Worm (Caenorhabditis elegans) whole organism, L1 larva: Measurements from ENCODE around the gene Y8A9A.2.

Source experiments
- F16B12.6 ChIP-seq: fragments of 150-350 bp; optimal IDR thresholded peaks from 2 replicates; lab custom pipeline; 2014; ENCODE audit warnings: missing biosample characterization, missing genetic modification characterization
- aly-2 ChIP-seq: fragments of 150-350 bp; optimal IDR thresholded peaks from 2 replicates; lab custom pipeline; 2014; ENCODE audit warnings: missing biosample characterization, missing genetic modification characterization
- ceh-90 ChIP-seq: sonication (generic microtip); optimal IDR thresholded peaks from 2 replicates; lab custom pipeline; 2016; ENCODE audit warnings: missing genetic modification characterization, missing compliant biosample characterization
- dpl-1 ChIP-seq, 3 experiments: fragments of 150-350 bp in 2 of 3; sonication (generic microtip) in 1 of 3; optimal IDR thresholded peaks; 2 replicates each; lab custom pipeline; 2014 to 2017; ENCODE audit warnings: missing biosample characterization in 3 of 3, missing genetic modification characterization in 3 of 3, missing genetic modification reagents in 3 of 3
- dsc-1 ChIP-seq: sonication (generic microtip); optimal IDR thresholded peaks from 2 replicates; lab custom pipeline; 2016; ENCODE audit warnings: mild to moderate bottlenecking, missing genetic modification characterization, missing compliant biosample characterization
- efl-1 ChIP-seq, 4 experiments: fragments of 150-350 bp; optimal IDR thresholded peaks in 3 of 4; peaks in 1 of 4; 1 replicate in 1 of 4; 2 replicates in 3 of 4; lab custom pipeline; 2014; ENCODE audit warnings: missing biosample characterization in 2 of 4, missing genetic modification characterization in 2 of 4, missing genetic modification reagents in 2 of 4
- egl-13 ChIP-seq: sonication (generic microtip); optimal IDR thresholded peaks from 2 replicates; lab custom pipeline; 2016; ENCODE audit warnings: missing genotype, missing genetic modification reagents, missing genetic modification characterization, missing compliant biosample characterization
- egl-27 ChIP-seq, 2 experiments: fragments of 150-350 bp in 1 of 2; sonication (generic microtip); optimal IDR thresholded peaks; 3 replicates each; lab custom pipeline; 2017 to 2018; ENCODE audit warnings: missing biosample characterization in 2 of 2, missing genetic modification characterization in 2 of 2, missing genetic modification reagents in 2 of 2
- fkh-8 ChIP-seq: sonication (generic microtip); optimal IDR thresholded peaks from 2 replicates; lab custom pipeline; 2016; ENCODE audit warnings: mild to moderate bottlenecking, missing genetic modification characterization, missing compliant biosample characterization
- fos-1 ChIP-seq: fragments of 150-350 bp; optimal IDR thresholded peaks from 2 replicates; lab custom pipeline; 2014; ENCODE audit warnings: missing biosample characterization, missing genetic modification characterization
- grh-1 ChIP-seq: fragments of 200-800 bp; sonication (Bioruptor generic); IDR thresholded peaks from 2 replicates; pipeline ENCODE4 v1.3.6; 2022; ENCODE audit warnings: missing genetic modification reagents, missing genetic modification characterization, missing compliant biosample characterization
- irx-1 ChIP-seq: sonication (generic microtip); optimal IDR thresholded peaks from 2 replicates; lab custom pipeline; 2016; ENCODE audit warnings: missing genetic modification characterization, missing compliant biosample characterization
- isw-1 ChIP-seq: fragments of 200-800 bp; sonication (Bioruptor generic); IDR thresholded peaks from 2 replicates; pipeline ENCODE4 v1.3.6; 2022; ENCODE audit warnings: missing genetic modification characterization, missing compliant biosample characterization
- jun-1 ChIP-seq: fragments of 150-350 bp; optimal IDR thresholded peaks from 2 replicates; lab custom pipeline; 2014; ENCODE audit warnings: missing biosample characterization, missing genetic modification reagents, missing genetic modification characterization
- lin-14 ChIP-seq: fragments of 200-800 bp; sonication (Bioruptor generic); optimal IDR thresholded peaks from 2 replicates; lab custom pipeline; 2018; ENCODE audit warnings: mild to moderate bottlenecking, missing genetic modification characterization, moderate library complexity, missing compliant biosample characterization
- lin-35 ChIP-seq, 2 experiments: fragments of 150-350 bp; optimal IDR thresholded peaks; 2 replicates each; lab custom pipeline; 2014; ENCODE audit warnings: missing biosample characterization in 2 of 2, missing genetic modification characterization in 2 of 2, missing genetic modification reagents in 2 of 2
- lir-3 ChIP-seq: sonication (generic microtip); optimal IDR thresholded peaks from 2 replicates; lab custom pipeline; 2016; ENCODE audit warnings: mild to moderate bottlenecking, missing genetic modification characterization, moderate library complexity, missing compliant biosample characterization; ENCODE audit not compliant: poor library complexity
- lsy-2 ChIP-seq, 2 experiments: fragments of 150-350 bp; optimal IDR thresholded peaks; 2 replicates each; lab custom pipeline; 2014; ENCODE audit warnings: missing biosample characterization in 2 of 2, missing genetic modification characterization in 2 of 2
- mep-1 ChIP-seq: fragments of 150-350 bp; optimal IDR thresholded peaks from 2 replicates; lab custom pipeline; 2014; ENCODE audit warnings: missing biosample characterization, missing genetic modification characterization
- nhr-19 ChIP-seq: fragments of 200-800 bp; sonication (Bioruptor generic); conservative IDR thresholded peaks from 2 replicates; pipeline ENCODE4 v1.3.6; 2022; ENCODE audit warnings: missing genetic modification characterization, missing compliant biosample characterization
- nhr-20 ChIP-seq: sonication (generic microtip); optimal IDR thresholded peaks from 2 replicates; lab custom pipeline; 2016; ENCODE audit warnings: mild to moderate bottlenecking, missing genetic modification characterization, missing compliant biosample characterization
- nhr-47 ChIP-seq: sonication (generic microtip); optimal IDR thresholded peaks from 2 replicates; lab custom pipeline; 2016; ENCODE audit warnings: mild to moderate bottlenecking, missing genetic modification characterization, moderate library complexity, missing compliant biosample characterization
- nhr-71 ChIP-seq: sonication (generic microtip); optimal IDR thresholded peaks from 2 replicates; lab custom pipeline; 2016; ENCODE audit warnings: mild to moderate bottlenecking, missing genetic modification characterization, moderate library complexity, missing compliant biosample characterization
- nhr-85 ChIP-seq: sonication (generic microtip); peaks from one replicate; lab custom pipeline; 2016; ENCODE audit warnings: missing genetic modification characterization, inconsistent platforms, missing compliant biosample characterization
- pqm-1 ChIP-seq: sonication (generic microtip); optimal IDR thresholded peaks from 3 replicates; lab custom pipeline; 2017; ENCODE audit warnings: missing biosample characterization, missing genetic modification characterization
- rnt-1 ChIP-seq: sonication (generic microtip); optimal IDR thresholded peaks from 2 replicates; lab custom pipeline; 2016; ENCODE audit warnings: mild to moderate bottlenecking, missing genetic modification characterization, moderate library complexity, missing compliant biosample characterization
- skn-1 ChIP-seq: fragments of 150-350 bp; optimal IDR thresholded peaks from 2 replicates; lab custom pipeline; 2014; ENCODE audit warnings: missing biosample characterization, missing genetic modification characterization
- snu-23 ChIP-seq: sonication (generic microtip); optimal IDR thresholded peaks from 2 replicates; lab custom pipeline; 2016; ENCODE audit warnings: missing genetic modification characterization, missing compliant biosample characterization
- sox-4 ChIP-seq: sonication (generic microtip); optimal IDR thresholded peaks from 2 replicates; lab custom pipeline; 2016; ENCODE audit warnings: missing genetic modification characterization, missing compliant biosample characterization
- swsn-7 ChIP-seq: sonication (generic microtip); optimal IDR thresholded peaks from 2 replicates; lab custom pipeline; 2016; ENCODE audit warnings: missing genetic modification characterization, missing compliant biosample characterization
- tbx-2 ChIP-seq: sonication (generic microtip); optimal IDR thresholded peaks from 2 replicates; lab custom pipeline; 2016; ENCODE audit warnings: missing genetic modification characterization, missing compliant biosample characterization
- unc-86 ChIP-seq: sonication (generic microtip); optimal IDR thresholded peaks from 2 replicates; lab custom pipeline; 2016; ENCODE audit warnings: missing genetic modification characterization, missing compliant biosample characterization
- xbp-1 ChIP-seq: sonication (generic microtip); optimal IDR thresholded peaks from 2 replicates; lab custom pipeline; 2016; ENCODE audit warnings: missing genetic modification characterization, missing compliant biosample characterization
- zip-4 ChIP-seq: fragments of 200-800 bp; sonication (Bioruptor generic); optimal IDR thresholded peaks from 2 replicates; lab custom pipeline; 2018; ENCODE audit warnings: mild to moderate bottlenecking, missing genetic modification characterization, moderate library complexity, missing compliant biosample characterization

The Y8A9A.2 gene

ce11 chrII:3816251-3816849, 20.9 kb downstream of the Y8A9A.2 start, which contains the start of gene fbxa-24:
Gene fbxa-24, plus strand, starts transcription at chrII:3816526.
- TF ChIP-seq nhr-85 (tag; lab: Kevin White, UChicago) (peak; percentile 65), nhr-20 (tag; lab: Kevin White, UChicago) (peak; percentile 34), dpl-1 (GFP tag; optimal IDR thresholded peaks at IDR 0.05; lab: Kevin White, UChicago) (peak in 1 of 3 experiments; percentile 34), rnt-1 (tag; lab: Kevin White, UChicago) (peak; percentile 7), nhr-47 (tag; lab: Kevin White, UChicago) (peak; percentile 37), efl-1 (optimal IDR thresholded peaks at IDR 0.05; lab: Kevin White, UChicago) (peak; percentile 41 to 55), efl-1 (GFP tag; optimal IDR thresholded peaks at IDR 0.05 in 1 of 2; lab: Kevin White, UChicago) (peak; percentile 22 to 50), snu-23 (GFP tag; lab: Kevin White, UChicago) (peak; percentile 30), unc-86 (tag; lab: Kevin White, UChicago) (peak; percentile 23), fkh-8 (peak; percentile 72), nhr-71 (peak; percentile 57), lin-14 (peak; percentile 77), isw-1 (GFP tag; lab: Robert Waterston, UW) (peak; percentile 27), lsy-2 (tag; optimal IDR thresholded peaks at IDR 0.05; lab: Kevin White, UChicago) (peak; percentile 30 to 46), swsn-7 (peak; percentile 33), nhr-19 (GFP tag; lab: Robert Waterston, UW) (peak; percentile 58), egl-13 (tag; lab: Kevin White, UChicago) (peak; percentile 6), tbx-2 (tag; lab: Kevin White, UChicago) (peak; percentile 31), dsc-1 (tag; lab: Kevin White, UChicago) (peak; percentile 9), lin-35 (GFP tag; optimal IDR thresholded peaks at IDR 0.05; lab: Kevin White, UChicago) (peak in 1 of 2 experiments; percentile 6), F16B12.6 (tag; lab: Kevin White, UChicago) (peak; percentile 6), xbp-1 (tag; lab: Kevin White, UChicago) (peak; percentile 4), mep-1 (tag; lab: Kevin White, UChicago) (peak; percentile 38)

ce11 chrII:3821248-3821647, 25.8 kb downstream of the Y8A9A.2 start, which contains the start of gene F54D10.7:
Gene F54D10.7, minus strand, starts transcription at chrII:3821296.
- no peak for TF ChIP-seq efl-1 (optimal IDR thresholded peaks at IDR 0.05; lab: Kevin White, UChicago)
- peak in 1 of 2 experiments; percentile 58 for TF ChIP-seq efl-1 (GFP tag; optimal IDR thresholded peaks at IDR 0.05 in 1 of 2; lab: Kevin White, UChicago)
- TF ChIP-seq fos-1 = no peak
- no peak for TF ChIP-seq egl-27 (tag; optimal IDR thresholded peaks at IDR 0.05; lab: Kevin White, UChicago)

ce11 chrII:3823855-3824254, 28.4 kb downstream of the Y8A9A.2 start, which contains the start of gene skr-15:
Gene skr-15, plus strand, starts transcription at chrII:3824155.
- TF ChIP-seq grh-1 (GFP tag; lab: Robert Waterston, UW) = no peak
- no peak for TF ChIP-seq dsc-1 (tag; lab: Kevin White, UChicago)
- no peak for TF ChIP-seq jun-1 (tag; lab: Kevin White, UChicago)
- no peak for TF ChIP-seq F16B12.6 (tag; lab: Kevin White, UChicago)
- no peak for TF ChIP-seq zip-4 (GFP tag; lab: Kevin White, UChicago)
- TF ChIP-seq lir-3 (tag; lab: Kevin White, UChicago) = no peak
- no peak for TF ChIP-seq irx-1 (tag; lab: Kevin White, UChicago)
- TF ChIP-seq aly-2 = no peak
- TF ChIP-seq sox-4 (tag; lab: Kevin White, UChicago) = no peak
- TF ChIP-seq nhr-47 (tag; lab: Kevin White, UChicago) = no peak
- no peak for TF ChIP-seq lin-35 (GFP tag; optimal IDR thresholded peaks at IDR 0.05; lab: Kevin White, UChicago)
- no peak for TF ChIP-seq skn-1 (tag; lab: Kevin White, UChicago)
- TF ChIP-seq egl-27 (tag; optimal IDR thresholded peaks at IDR 0.05; lab: Kevin White, UChicago) = no peak
- TF ChIP-seq isw-1 (GFP tag; lab: Robert Waterston, UW) = no peak
- no peak for TF ChIP-seq pqm-1 (tag; lab: Kevin White, UChicago)
- TF ChIP-seq nhr-85 (tag; lab: Kevin White, UChicago) = no peak
- TF ChIP-seq ceh-90 = no peak
